Worm (Caenorhabditis elegans) whole organism, L4/young adult: Measurements from ENCODE around the gene rps-8.

Experiments
- W03F9.2 ChIP-seq: fragments of 150-350 bp; optimal IDR thresholded peaks from 2 replicates; lab custom pipeline; 2014; ENCODE audit warnings: missing biosample characterization, missing genetic modification characterization
- dao-5 ChIP-seq: sonication (generic microtip); optimal IDR thresholded peaks from 2 replicates; lab custom pipeline; 2016; ENCODE audit warnings: missing genotype, missing genetic modification characterization, moderate library complexity, missing compliant biosample characterization

DNA sequence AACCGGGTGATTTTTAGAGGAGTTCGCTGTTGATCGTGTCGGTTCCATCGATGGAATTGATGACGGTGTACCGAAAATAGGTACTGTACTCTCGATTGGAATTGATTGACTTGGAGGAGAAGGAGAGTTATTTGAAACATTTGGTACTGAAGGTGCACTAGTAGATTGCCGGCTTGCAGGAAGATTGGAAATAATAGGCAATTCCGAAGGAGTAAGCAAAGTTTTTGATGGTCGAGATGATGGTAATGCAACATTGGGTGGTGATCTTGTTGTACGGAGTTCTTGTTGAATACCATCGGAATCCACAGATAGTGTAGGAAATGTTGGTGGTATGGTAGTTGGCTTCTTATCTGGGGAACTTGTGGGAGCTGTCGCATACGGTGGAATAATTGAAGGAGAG lies 25.4 kb upstream of the rps-8 start:
- TF ChIP-seq dao-5, result no peak
- TF ChIP-seq W03F9.2 (tag; lab: Kevin White, UChicago), result no peak
